Worm (Caenorhabditis elegans) whole organism, late embryonic: ENCODE data around the gene sta-1.

ENCODE experiments used
- ahr-1 ChIP-seq: sonication (generic microtip); optimal IDR thresholded peaks from 2 replicates; lab custom pipeline; 2016; ENCODE audit warnings: missing genetic modification characterization, missing compliant biosample characterization
- ceh-34 ChIP-seq: sonication (generic microtip); optimal IDR thresholded peaks from 2 replicates; lab custom pipeline; 2016; ENCODE audit warnings: mild to moderate bottlenecking, missing genetic modification characterization, missing compliant biosample characterization
- ceh-45 ChIP-seq: fragments of 200-800 bp; sonication (Bioruptor generic); IDR thresholded peaks from 2 replicates; pipeline ENCODE4 v1.3.6; 2022; ENCODE audit warnings: missing genetic modification reagents, missing genetic modification characterization, missing compliant biosample characterization
- elt-4 ChIP-seq: sonication (generic microtip); optimal IDR thresholded peaks from 2 replicates; lab custom pipeline; 2016; ENCODE audit warnings: missing genetic modification characterization, missing compliant biosample characterization
- eyg-1 ChIP-seq: sonication (generic microtip); optimal IDR thresholded peaks from 2 replicates; lab custom pipeline; 2016; ENCODE audit warnings: missing genotype, missing genetic modification characterization, missing compliant biosample characterization
- hlh-6 ChIP-seq: sonication (generic microtip); optimal IDR thresholded peaks from 2 replicates; lab custom pipeline; 2016; ENCODE audit warnings: missing genotype, missing genetic modification characterization, missing compliant biosample characterization
- pag-3 ChIP-seq: sonication (generic microtip); optimal IDR thresholded peaks from 2 replicates; lab custom pipeline; 2016; ENCODE audit warnings: missing compliant biosample characterization, missing genetic modification characterization, borderline replicate concordance

DNA sequence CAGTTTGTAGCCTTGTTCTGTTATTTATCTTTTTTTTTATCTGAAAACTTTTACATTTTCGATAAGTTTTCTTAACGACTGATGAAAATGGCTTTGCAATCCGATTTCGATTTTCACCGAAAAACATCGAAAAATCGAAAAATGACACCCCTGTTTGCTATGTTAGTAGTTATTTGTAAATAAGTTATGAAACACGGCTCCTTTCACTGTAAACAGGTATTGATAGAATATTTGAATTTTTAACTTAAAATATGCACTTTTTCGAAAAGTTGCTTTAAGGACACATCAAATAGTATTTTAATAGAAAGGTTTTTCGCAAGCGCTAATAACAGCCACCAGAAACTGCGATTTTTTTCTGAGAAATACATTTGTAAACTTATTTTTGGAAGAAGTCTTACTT lies 32.3 kb downstream of the sta-1 start:
- TF ChIP-seq ceh-34 (tag; lab: Kevin White, UChicago), result no peak
- no peak for TF ChIP-seq ceh-45
- TF ChIP-seq hlh-6 (tag; lab: Kevin White, UChicago), result no peak
- TF ChIP-seq eyg-1 (tag; lab: Kevin White, UChicago), result no peak
- no peak for TF ChIP-seq elt-4 (tag; lab: Kevin White, UChicago)
- TF ChIP-seq pag-3 (tag; lab: Kevin White, UChicago), result no peak
- TF ChIP-seq ahr-1 (tag; lab: Kevin White, UChicago), result no peak
